Fruit fly (Drosophila melanogaster) whole organism, embryonic: ENCODE data around the gene pim.
A peak's percentile ranks its signal among the peaks of the same experiment; 100 is the strongest.

Experiments
- CG10147 ChIP-seq: fragments of 200-800 bp; sonication (Bioruptor generic); optimal IDR thresholded peaks from 2 replicates; lab custom pipeline; 2019; ENCODE audit warnings: missing biosample characterization, mild to moderate bottlenecking, missing genetic modification characterization, moderate library complexity
- CG10979 ChIP-seq: fragments of 200-800 bp; sonication (Bioruptor generic); optimal IDR thresholded peaks from 2 replicates; lab custom pipeline; 2018; ENCODE audit warnings: missing biosample characterization, mild to moderate bottlenecking, missing genetic modification characterization, moderate library complexity
- CG11723 ChIP-seq: fragments of 200-800 bp; sonication (Bioruptor generic); optimal IDR thresholded peaks from 2 replicates; lab custom pipeline; 2017; ENCODE audit warnings: missing biosample characterization, mild to moderate bottlenecking, missing genetic modification characterization
- CG12155 ChIP-seq: fragments of 200-800 bp; sonication (Bioruptor generic); optimal IDR thresholded peaks from 3 replicates; lab custom pipeline; 2016; ENCODE audit warnings: missing biosample characterization, missing genetic modification characterization
- CG13424 ChIP-seq: fragments of 200-800 bp; sonication (Bioruptor generic); optimal IDR thresholded peaks from 2 replicates; lab custom pipeline; 2019; ENCODE audit warnings: missing biosample characterization, mild to moderate bottlenecking, missing genetic modification characterization, moderate library complexity
- CG13775 ChIP-seq: fragments of 200-800 bp; sonication (Bioruptor generic); optimal IDR thresholded peaks from 3 replicates; lab custom pipeline; 2017; ENCODE audit warnings: missing biosample characterization, mild to moderate bottlenecking, missing genetic modification characterization
- CG18262 ChIP-seq: fragments of 200-800 bp; optimal IDR thresholded peaks from 3 replicates; lab custom pipeline; 2019; ENCODE audit warnings: missing biosample characterization, mild to moderate bottlenecking, missing genetic modification characterization, moderate library complexity
- CG33557 ChIP-seq: fragments of 200-800 bp; sonication (Bioruptor generic); optimal IDR thresholded peaks from 2 replicates; lab custom pipeline; 2019; ENCODE audit warnings: missing biosample characterization, mild to moderate bottlenecking, missing genetic modification characterization, moderate library complexity
- CG34224 ChIP-seq: fragments of 200-800 bp; sonication (Bioruptor generic); IDR thresholded peaks from 3 replicates; pipeline ENCODE4 v1.3.6; 2022; ENCODE audit warnings: missing biosample characterization, missing genetic modification characterization; ENCODE audit not compliant: partially characterized antibody
- CG6813 ChIP-seq: fragments of 200-800 bp; sonication (Bioruptor generic); optimal IDR thresholded peaks from 2 replicates; lab custom pipeline; 2017; ENCODE audit warnings: missing biosample characterization, missing genetic modification characterization, mild to moderate bottlenecking, moderate library complexity, missing genetic modification reagents
- CG7556 ChIP-seq: fragments of 200-800 bp; sonication (Bioruptor generic); optimal IDR thresholded peaks from 2 replicates; lab custom pipeline; 2017; ENCODE audit warnings: missing biosample characterization, mild to moderate bottlenecking, missing genetic modification characterization
- CG7963 ChIP-seq: fragments of 200-800 bp; sonication (Bioruptor generic); IDR thresholded peaks from 3 replicates; pipeline ENCODE4 v1.3.6; 2022; ENCODE audit warnings: missing biosample characterization, missing genetic modification characterization; ENCODE audit not compliant: partially characterized antibody
- CG8924 ChIP-seq: fragments of 200-800 bp; optimal IDR thresholded peaks from 3 replicates; lab custom pipeline; 2019; ENCODE audit warnings: missing biosample characterization, mild to moderate bottlenecking, missing genetic modification characterization, moderate library complexity
- CG9932 ChIP-seq: fragments of 200-800 bp; sonication (Bioruptor generic); IDR thresholded peaks from 2 replicates; pipeline ENCODE4 v1.3.6; 2022; ENCODE audit warnings: missing biosample characterization, missing genetic modification characterization
- Dip2 ChIP-seq: fragments of 200-800 bp; sonication (Bioruptor generic); IDR thresholded peaks from 2 replicates; pipeline ENCODE4 v1.3.6; 2022; ENCODE audit warnings: missing biosample characterization, missing genetic modification characterization
- Dll ChIP-seq: fragments of 200-800 bp; sonication (Bioruptor generic); IDR thresholded peaks from 4 replicates; pipeline ENCODE4 v1.3.6; 2022; ENCODE audit warnings: missing biosample characterization, missing genetic modification characterization; ENCODE audit not compliant: partially characterized antibody
- Doc3 ChIP-seq: fragments of 200-800 bp; sonication (Bioruptor generic); IDR thresholded peaks from 3 replicates; pipeline ENCODE4 v1.3.6; 2022; ENCODE audit warnings: missing biosample characterization, missing genetic modification characterization; ENCODE audit not compliant: partially characterized antibody
- Dp ChIP-seq: fragments of 200-800 bp; sonication (Bioruptor generic); optimal IDR thresholded peaks from 2 replicates; lab custom pipeline; 2018; ENCODE audit warnings: missing biosample characterization, mild to moderate bottlenecking, missing genetic modification characterization, moderate library complexity
- Drgx ChIP-seq: fragments of 200-800 bp; sonication (Bioruptor generic); IDR thresholded peaks from 2 replicates; pipeline ENCODE4 v1.3.6; 2022; ENCODE audit warnings: missing biosample characterization, missing genetic modification characterization
- E2f2 ChIP-seq: fragments of 200-800 bp; sonication (Bioruptor generic); IDR thresholded peaks from 2 replicates; pipeline ENCODE4 v1.3.6; 2022; ENCODE audit warnings: missing biosample characterization, missing genetic modification characterization
- Fer3 ChIP-seq: fragments of 200-800 bp; sonication (Bioruptor generic); optimal IDR thresholded peaks from 2 replicates; lab custom pipeline; 2018; ENCODE audit warnings: missing biosample characterization, mild to moderate bottlenecking, missing genetic modification characterization, moderate library complexity
- HHEX ChIP-seq: fragments of 200-800 bp; sonication (Bioruptor generic); optimal IDR thresholded peaks from 3 replicates; lab custom pipeline; 2017; ENCODE audit warnings: missing biosample characterization, mild to moderate bottlenecking, missing genetic modification characterization, missing genetic modification reagents
- HLH4C ChIP-seq: fragments of 200-800 bp; sonication (Bioruptor generic); IDR thresholded peaks from 3 replicates; pipeline ENCODE4 v1.3.6; 2022; ENCODE audit warnings: missing biosample characterization, missing genetic modification characterization; ENCODE audit not compliant: partially characterized antibody
- Hr3 ChIP-seq: fragments of 200-800 bp; sonication (Bioruptor generic); optimal IDR thresholded peaks from 3 replicates; lab custom pipeline; 2016; ENCODE audit warnings: missing biosample characterization, missing genetic modification characterization
- Hr51 ChIP-seq, 2 experiments: fragments of 200-800 bp; sonication (Bioruptor generic); optimal IDR thresholded peaks; 2 replicates in 1 of 2; 3 replicates in 1 of 2; lab custom pipeline; 2016 to 2018; ENCODE audit warnings: missing biosample characterization in 2 of 2, missing genetic modification characterization in 2 of 2, mild to moderate bottlenecking in 1 of 2, moderate library complexity in 1 of 2
- Lhr ChIP-seq: fragments of 200-800 bp; sonication (Bioruptor generic); optimal IDR thresholded peaks from 3 replicates; lab custom pipeline; 2017; ENCODE audit warnings: mild to moderate bottlenecking, missing biosample characterization, missing genetic modification reagents, missing genetic modification characterization
- MBD-R2 ChIP-seq: fragments of 200-800 bp; sonication (Bioruptor generic); IDR thresholded peaks from 2 replicates; pipeline ENCODE4 v1.3.6; 2022; ENCODE audit warnings: missing biosample characterization, missing genetic modification characterization
- MESR4 ChIP-seq: fragments of 200-800 bp; sonication (Bioruptor generic); optimal IDR thresholded peaks from 2 replicates; lab custom pipeline; 2018; ENCODE audit warnings: missing biosample characterization, mild to moderate bottlenecking, missing genetic modification characterization, moderate library complexity
- Ptx1 ChIP-seq: fragments of 200-800 bp; sonication (Bioruptor generic); IDR thresholded peaks from 2 replicates; pipeline ENCODE4 v1.3.6; 2022; ENCODE audit warnings: missing biosample characterization, missing genetic modification characterization
- Sry-δ ChIP-seq: fragments of 200-800 bp; sonication (Bioruptor generic); optimal IDR thresholded peaks from 2 replicates; lab custom pipeline; 2016; ENCODE audit warnings: missing biosample characterization, missing genetic modification characterization
- Xbp1 ChIP-seq: fragments of 200-800 bp; sonication (Bioruptor generic); optimal IDR thresholded peaks from 3 replicates; lab custom pipeline; 2016; ENCODE audit warnings: missing biosample characterization, mild to moderate bottlenecking, missing genetic modification characterization
- YL-1 ChIP-seq: fragments of 200-800 bp; sonication (Bioruptor generic); optimal IDR thresholded peaks from 3 replicates; lab custom pipeline; 2017; ENCODE audit warnings: missing biosample characterization, mild to moderate bottlenecking, missing genetic modification characterization
- dmrt11E ChIP-seq: fragments of 200-800 bp; sonication (Bioruptor generic); optimal IDR thresholded peaks from 3 replicates; lab custom pipeline; 2018; ENCODE audit warnings: missing biosample characterization, mild to moderate bottlenecking, missing genetic modification characterization, moderate library complexity
- ewg ChIP-seq: fragments of 200-800 bp; sonication (Bioruptor generic); optimal IDR thresholded peaks from 3 replicates; lab custom pipeline; 2017; ENCODE audit warnings: mild to moderate bottlenecking, missing biosample characterization, missing genetic modification reagents, missing genetic modification characterization
- gfzf ChIP-seq: fragments of 200-800 bp; sonication (Bioruptor generic); optimal IDR thresholded peaks from 2 replicates; lab custom pipeline; 2016; ENCODE audit warnings: missing biosample characterization, mild to moderate bottlenecking, missing genetic modification characterization, moderate library complexity
- grau ChIP-seq: fragments of 200-800 bp; optimal IDR thresholded peaks from 3 replicates; lab custom pipeline; 2019; ENCODE audit warnings: missing biosample characterization, mild to moderate bottlenecking, missing genetic modification characterization, moderate library complexity
- gt ChIP-seq: fragments of 200-800 bp; sonication (Bioruptor generic); IDR thresholded peaks from 2 replicates; pipeline ENCODE4 v1.3.6; 2022; ENCODE audit warnings: missing biosample characterization, missing genetic modification characterization
- jing ChIP-seq: fragments of 200-800 bp; sonication (Bioruptor generic); optimal IDR thresholded peaks from 2 replicates; lab custom pipeline; 2018; ENCODE audit warnings: missing biosample characterization, mild to moderate bottlenecking, missing genetic modification characterization
- knrl ChIP-seq: fragments of 200-800 bp; sonication (Bioruptor generic); IDR thresholded peaks from 3 replicates; pipeline ENCODE4 v1.3.6; 2022; ENCODE audit warnings: missing biosample characterization, missing genetic modification characterization; ENCODE audit not compliant: partially characterized antibody
- lola ChIP-seq, 3 experiments: fragments of >200 bp in 2 of 3; fragments of 200-800 bp in 1 of 3; sonication (Bioruptor generic) in 1 of 3; optimal IDR thresholded peaks; 2 replicates each; lab custom pipeline; 2017 to 2019; ENCODE audit warnings: missing biosample characterization in 3 of 3, missing genetic modification characterization in 3 of 3, mild to moderate bottlenecking in 1 of 3, moderate library complexity in 1 of 3
- nau ChIP-seq: fragments of 200-800 bp; sonication (Bioruptor generic); optimal IDR thresholded peaks from 3 replicates; lab custom pipeline; 2017; ENCODE audit warnings: missing biosample characterization, mild to moderate bottlenecking, missing genetic modification characterization, missing genetic modification reagents
- nerfin-1 ChIP-seq: fragments of 200-800 bp; sonication (Bioruptor generic); optimal IDR thresholded peaks from 3 replicates; lab custom pipeline; 2019; ENCODE audit warnings: missing biosample characterization, mild to moderate bottlenecking, missing genetic modification characterization, moderate library complexity
- odd ChIP-seq: fragments of 200-800 bp; sonication (Bioruptor generic); optimal IDR thresholded peaks from 2 replicates; lab custom pipeline; 2017; ENCODE audit warnings: missing biosample characterization, mild to moderate bottlenecking, missing genetic modification characterization
- pzg ChIP-seq: fragments of 200-800 bp; sonication (Bioruptor generic); optimal IDR thresholded peaks from 3 replicates; lab custom pipeline; 2018; ENCODE audit warnings: missing biosample characterization, mild to moderate bottlenecking, missing genetic modification characterization, moderate library complexity
- slbo ChIP-seq: fragments of 200-800 bp; sonication (Bioruptor generic); IDR thresholded peaks from 2 replicates; pipeline ENCODE4 v1.3.6; 2022; ENCODE audit warnings: missing biosample characterization, missing genetic modification characterization
- zen ChIP-seq: fragments of 200-800 bp; sonication (Bioruptor generic); optimal IDR thresholded peaks from 3 replicates; lab custom pipeline; 2018; ENCODE audit warnings: missing biosample characterization, mild to moderate bottlenecking, missing genetic modification characterization, moderate library complexity
- zfh2 ChIP-seq: fragments of 200-800 bp; sonication (Bioruptor generic); optimal IDR thresholded peaks from 2 replicates; lab custom pipeline; 2016; ENCODE audit warnings: missing biosample characterization, missing genetic modification characterization

pim gene

DNA sequence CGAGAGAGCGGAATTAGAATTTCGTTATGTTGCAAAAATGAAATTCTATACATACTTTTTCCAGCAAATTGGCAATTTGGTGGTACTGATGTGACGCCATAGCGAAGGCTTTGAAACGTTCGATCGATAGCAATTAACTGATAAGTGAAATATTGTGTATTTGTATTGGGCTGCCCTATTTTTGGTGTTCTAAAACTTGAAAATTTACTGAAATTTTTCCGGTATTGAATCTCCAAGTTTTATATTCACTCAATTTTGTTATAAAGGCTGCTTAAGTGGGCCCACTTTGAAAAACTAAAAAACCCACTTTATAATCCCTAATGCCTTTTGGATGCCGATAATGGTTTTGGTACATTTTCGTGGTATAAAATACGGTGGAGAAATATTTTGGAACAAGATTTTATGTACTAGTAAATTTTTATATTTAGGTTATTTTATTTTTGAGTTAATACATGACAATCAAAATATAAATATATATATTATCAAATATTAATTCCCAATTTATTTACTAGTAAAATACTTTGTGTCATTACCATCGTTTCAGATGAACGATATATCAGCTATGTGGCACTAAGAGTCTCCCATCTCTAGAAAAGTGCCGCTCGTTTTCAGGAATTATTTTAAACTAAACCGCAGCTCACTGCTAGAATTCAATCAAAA, at the start of gene pim, which contains the start of gene Cand1 (continued):
- TF ChIP-seq Drgx (GFP tag; lab: Robert Waterston, UW) (no peak), nau (no peak), Lhr (GFP tag; lab: Kevin White, UChicago) (peak; percentile 53), Hr51 (GFP tag; optimal IDR thresholded peaks at IDR 0.05; lab: Kevin White, UChicago) (no peak), dmrt11E (tag; lab: Kevin White, UChicago) (peak; percentile 36), MBD-R2 (GFP tag; lab: Robert Waterston, UW) (peak; percentile 28; the same call in 1 of the 2 replicates), CG7963 (GFP tag; lab: Robert Waterston, UW) (peak; percentile 36; the same call in 1 of the 3 replicates), Hr3 (no peak), CG10979 (tag; lab: Kevin White, UChicago) (no peak), CG11723 (GFP tag; lab: Kevin White, UChicago) (no peak), CG34224 (GFP tag; lab: Robert Waterston, UW) (peak; percentile 71; the same call in 2 of the 3 replicates), knrl (peak; percentile 75), Dip2 (no peak), CG8924 (tag; lab: Kevin White, UChicago) (peak; percentile 42), HHEX (GFP tag; lab: Kevin White, UChicago) (no peak), gt (no peak), CG6813 (GFP tag; lab: Kevin White, UChicago) (no peak), odd (GFP tag; lab: Kevin White, UChicago) (no peak), Ptx1 (GFP tag; lab: Robert Waterston, UW) (no peak), Xbp1 (GFP tag; lab: Kevin White, UChicago) (peak; percentile 10), Dp (GFP tag; lab: Kevin White, UChicago) (peak; percentile 77), MESR4 (peak; percentile 57), slbo (GFP tag; lab: Robert Waterston, UW) (peak; percentile 55; the same call in 1 of the 2 replicates), Doc3 (peak; percentile 64; the same call in 2 of the 3 replicates), Dll (peak; percentile 76), CG10147 (peak; percentile 25), CG12155 (GFP tag; lab: Kevin White, UChicago) (peak; percentile 23), gfzf (GFP tag; lab: Kevin White, UChicago) (peak; percentile 78), Sry-δ (GFP tag; lab: Kevin White, UChicago) (peak; percentile 81), nerfin-1 (tag; lab: Kevin White, UChicago) (peak; percentile 26), CG9932 (GFP tag; lab: Robert Waterston, UW) (peak; percentile 52; the same call in 1 of the 2 replicates), E2f2 (GFP tag; lab: Robert Waterston, UW) (peak; percentile 83), CG13775 (GFP tag; lab: Kevin White, UChicago) (no peak), ewg (GFP tag; lab: Kevin White, UChicago) (no peak), CG18262 (tag; lab: Kevin White, UChicago) (peak; percentile 23), pzg (GFP tag; lab: Kevin White, UChicago) (peak; percentile 58), zen (tag; lab: Kevin White, UChicago) (peak; percentile 41), grau (tag; lab: Kevin White, UChicago) (peak; percentile 26), CG7556 (no peak), YL-1 (GFP tag; lab: Kevin White, UChicago) (peak; percentile 52), CG13424 (tag; lab: Kevin White, UChicago) (peak; percentile 43), CG33557 (peak; percentile 10), zfh2 (no peak), Fer3 (no peak), lola (GFP tag; optimal IDR thresholded peaks at IDR 0.05; lab: Kevin White, UChicago) (peak in 1 of 3 experiments; percentile 19), jing (no peak), HLH4C (GFP tag; lab: Robert Waterston, UW) (peak; percentile 54; the same call in 1 of the 3 replicates)
